Worm (Caenorhabditis elegans): ENCODE measurements around the gene rfc-3.

The rfc-3 gene

DNA sequence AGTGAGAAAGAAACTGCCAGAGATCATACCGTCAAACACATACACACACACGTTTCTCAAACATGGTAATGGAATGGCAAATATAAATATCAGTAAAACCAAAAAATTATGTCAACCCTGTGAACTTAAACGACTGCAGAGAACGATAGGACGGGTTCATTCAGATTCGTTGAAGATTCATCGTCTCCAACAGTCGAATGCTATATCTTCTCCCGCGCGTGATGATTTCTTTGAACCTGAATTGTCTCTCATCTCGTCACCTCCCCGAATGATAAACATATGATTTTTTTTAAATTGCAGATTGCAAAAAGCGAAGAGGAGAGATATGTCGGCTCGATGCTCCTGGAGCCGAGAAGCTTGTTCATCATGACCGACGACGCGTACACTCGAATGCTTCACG is 15.3 kb downstream of the rfc-3 start:
- TF ChIP-seq ceh-39 (tag; optimal IDR thresholded peaks at IDR 0.05): no peak
- TF ChIP-seq lin-13 (tag; optimal IDR thresholded peaks at IDR 0.05): no peak
- no peak for TF ChIP-seq zip-8 (tag; optimal IDR thresholded peaks at IDR 0.05)
- TF ChIP-seq nhr-12 (tag; optimal IDR thresholded peaks at IDR 0.05): no peak
- no peak for TF ChIP-seq unc-120 (tag; optimal IDR thresholded peaks at IDR 0.05; ENCODE audit: poor library complexity, severe bottlenecking)

DNA sequence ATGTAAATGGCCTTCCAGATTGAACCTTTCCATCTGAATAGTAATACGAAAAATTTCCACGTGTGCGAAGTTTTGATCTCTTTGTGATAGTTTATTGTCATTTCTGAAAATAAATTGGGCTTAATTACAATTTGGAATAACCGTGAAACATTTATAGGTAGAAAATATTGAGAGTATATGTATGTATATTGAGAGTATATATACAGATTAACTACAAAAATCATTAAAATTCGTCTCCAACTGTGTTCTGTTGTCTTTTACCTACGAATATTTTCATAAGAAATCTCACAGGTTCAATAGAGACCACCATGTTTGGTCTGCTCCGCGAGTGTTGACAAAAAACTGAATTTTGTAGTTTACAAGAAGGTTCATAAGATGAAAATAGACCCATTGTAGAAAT is 17.4 kb downstream of the rfc-3 start, which contains the start of gene best-2:
Gene best-2, minus strand, starts transcription at position 101 of the 400 bp plus-strand sequence.
- TF ChIP-seq nhr-76 (tag; optimal IDR thresholded peaks at IDR 0.05) (no peak), elt-1 (tag; optimal IDR thresholded peaks at IDR 0.05; ENCODE audit: borderline replicate concordance, insufficient read depth) (no peak), sem-2 (GFP tag; optimal IDR thresholded peaks at IDR 0.05) (no peak), nhr-237 (tag; optimal IDR thresholded peaks at IDR 0.05) (no peak), mab-5 (tag; optimal IDR thresholded peaks at IDR 0.05) (no peak), tbx-8 (GFP tag; optimal IDR thresholded peaks at IDR 0.05) (no peak), snpc-4 (tag; optimal IDR thresholded peaks at IDR 0.05) (no peak), ceh-39 (tag; optimal IDR thresholded peaks at IDR 0.05) (no peak), bed-3 (GFP tag; optimal IDR thresholded peaks at IDR 0.05) (no peak), sptf-1 (tag; optimal IDR thresholded peaks at IDR 0.05) (no peak), unc-39 (tag; optimal IDR thresholded peaks at IDR 0.05) (no peak), lin-13 (tag; optimal IDR thresholded peaks at IDR 0.05) (no peak), ham-2 (GFP tag; optimal IDR thresholded peaks at IDR 0.05) (no peak), ces-1 (GFP tag; optimal IDR thresholded peaks at IDR 0.05) (no peak), ztf-11 (tag; optimal IDR thresholded peaks at IDR 0.05) (no peak), unc-120 (tag; optimal IDR thresholded peaks at IDR 0.05; ENCODE audit: poor library complexity, severe bottlenecking) (no peak), nhr-2 (tag; optimal IDR thresholded peaks at IDR 0.05) (no peak), zip-8 (tag; optimal IDR thresholded peaks at IDR 0.05) (no peak), nhr-12 (tag; optimal IDR thresholded peaks at IDR 0.05) (no peak), blmp-1 (tag; optimal IDR thresholded peaks at IDR 0.05) (no peak)

DNA sequence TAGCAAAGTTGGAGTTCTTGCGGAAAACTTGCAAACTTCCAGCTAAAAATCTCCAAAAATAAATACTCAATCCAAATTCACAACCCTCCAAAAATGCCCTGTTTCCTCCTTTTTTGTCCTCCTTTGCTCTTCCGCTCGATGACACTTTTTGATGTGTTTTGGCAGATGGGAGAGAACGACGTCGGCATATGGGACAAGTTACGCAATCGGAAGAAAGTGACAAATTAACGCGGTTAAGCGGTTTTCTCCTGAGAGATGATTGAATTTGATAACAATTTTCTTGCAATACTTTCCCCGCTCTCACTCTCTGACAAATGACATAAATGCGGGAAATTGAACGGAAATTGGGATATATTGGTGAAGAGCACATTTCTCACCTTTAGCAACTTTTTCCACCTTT is 21.1 kb downstream of the rfc-3 start:
- TF ChIP-seq mep-1 (tag; optimal IDR thresholded peaks at IDR 0.05) (no peak), elt-1 (tag; optimal IDR thresholded peaks at IDR 0.05; ENCODE audit: borderline replicate concordance, insufficient read depth) (no peak), lin-13 (tag; optimal IDR thresholded peaks at IDR 0.05) (no peak), nhr-12 (tag; optimal IDR thresholded peaks at IDR 0.05) (no peak), hlh-1 (tag; optimal IDR thresholded peaks at IDR 0.05) (no peak), drap-1 (GFP tag; optimal IDR thresholded peaks at IDR 0.05) (no peak), blmp-1 (tag; optimal IDR thresholded peaks at IDR 0.05) (no peak), ces-1 (GFP tag; optimal IDR thresholded peaks at IDR 0.05) (no peak), unc-62 (GFP tag; optimal IDR thresholded peaks at IDR 0.05) (peak; percentile 3), tbx-8 (GFP tag; optimal IDR thresholded peaks at IDR 0.05) (no peak), sem-2 (GFP tag; optimal IDR thresholded peaks at IDR 0.05) (no peak), elt-3 (tag; optimal IDR thresholded peaks at IDR 0.05) (no peak), mls-2 (tag; optimal IDR thresholded peaks at IDR 0.05) (no peak), M03D4.4 (tag; optimal IDR thresholded peaks at IDR 0.05) (no peak), ztf-11 (tag; optimal IDR thresholded peaks at IDR 0.05) (no peak), zip-8 (tag; optimal IDR thresholded peaks at IDR 0.05) (peak; percentile 60), cnd-1 (tag; optimal IDR thresholded peaks at IDR 0.05) (peak; percentile 51), ham-2 (GFP tag; optimal IDR thresholded peaks at IDR 0.05) (no peak), pha-4 (tag; optimal IDR thresholded peaks at IDR 0.05) (no peak), bed-3 (GFP tag; optimal IDR thresholded peaks at IDR 0.05) (no peak), nhr-2 (tag; optimal IDR thresholded peaks at IDR 0.05) (peak; percentile 59), nhr-28 (tag; optimal IDR thresholded peaks at IDR 0.05) (no peak)

DNA sequence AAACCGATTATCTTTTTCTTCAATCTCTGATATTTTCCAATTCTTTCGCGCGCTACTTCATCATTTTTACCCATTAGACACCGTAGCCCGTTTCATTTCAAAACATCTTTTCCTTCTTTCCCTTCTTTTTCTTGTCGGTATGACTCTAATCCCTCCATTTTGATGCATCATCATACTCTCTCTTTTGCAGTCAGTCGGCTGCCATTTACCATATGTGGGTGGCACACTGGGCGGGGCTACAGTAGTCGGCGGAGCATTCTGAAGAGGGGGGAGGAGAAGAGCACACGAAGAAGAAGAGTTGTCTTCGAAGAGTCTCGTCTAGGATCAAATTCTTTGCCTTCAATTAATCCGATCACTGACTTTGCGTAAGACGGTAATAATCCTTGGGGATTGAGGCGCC is 23.2 kb downstream of the rfc-3 start, which contains the start of gene unc-30:
Gene unc-30, plus strand, starts transcription at position 184 of the 400 bp plus-strand sequence.
- TF ChIP-seq pha-4 (tag; optimal IDR thresholded peaks at IDR 0.05): no peak
- peak; percentile 58 for TF ChIP-seq lsy-2 (tag; optimal IDR thresholded peaks at IDR 0.05)

DNA sequence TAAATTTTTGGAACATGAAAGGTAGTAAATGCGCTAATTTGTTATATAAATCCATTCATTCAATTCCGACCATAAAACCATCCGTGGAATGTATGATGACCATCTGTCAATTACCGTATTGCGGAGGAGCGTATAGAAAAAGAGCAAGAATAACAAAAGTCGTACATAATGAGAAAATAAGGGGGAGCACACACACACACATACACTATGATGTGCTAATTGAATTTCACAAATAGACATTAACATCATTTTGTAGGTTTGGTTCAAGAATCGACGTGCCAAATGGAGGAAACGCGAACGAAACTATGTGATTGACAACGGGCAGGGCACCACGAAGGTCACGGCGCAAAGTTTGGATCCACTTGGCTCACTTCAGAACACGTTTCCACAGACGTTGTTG is 25.8 kb downstream of the rfc-3 start:
- TF ChIP-seq ces-1 (GFP tag; optimal IDR thresholded peaks at IDR 0.05) (peak; percentile 67), tbx-8 (GFP tag; optimal IDR thresholded peaks at IDR 0.05) (no peak), pha-4 (tag; optimal IDR thresholded peaks at IDR 0.05) (no peak), cnd-1 (tag; optimal IDR thresholded peaks at IDR 0.05) (peak; percentile 57), ztf-11 (tag; optimal IDR thresholded peaks at IDR 0.05) (no peak), zip-8 (tag; optimal IDR thresholded peaks at IDR 0.05) (no peak)

Measured in whole organism, mixed stage, embryonic.